Worm (Caenorhabditis elegans): Measurements from ENCODE around the gene memo-1.
A peak's percentile ranks its signal among the peaks of the same experiment; 100 is the strongest.

Gene memo-1

ce11 chrV:7854603-7855002 is 7.6 kb upstream of the memo-1 start, which contains the start of the genes C37C3.9 and C37C3.18 (continued):
- no peak for TF ChIP-seq ceh-30 (tag; optimal IDR thresholded peaks at IDR 0.05)
- no peak for TF ChIP-seq pax-1 (tag; optimal IDR thresholded peaks at IDR 0.05)
- TF ChIP-seq mec-3 (tag; optimal IDR thresholded peaks at IDR 0.05; ENCODE audit: borderline replicate concordance), result no peak
- TF ChIP-seq tbx-2 (tag; optimal IDR thresholded peaks at IDR 0.05), result peak; percentile 19

- TF ChIP-seq lim-6 (tag; optimal IDR thresholded peaks at IDR 0.05) (no peak), fax-1 (tag; optimal IDR thresholded peaks at IDR 0.05) (no peak), ceh-18 (tag; optimal IDR thresholded peaks at IDR 0.05) (no peak), K02D7.2 (tag; optimal IDR thresholded peaks at IDR 0.05) (no peak), sdc-2 (tag; optimal IDR thresholded peaks at IDR 0.05) (no peak), rnt-1 (tag; optimal IDR thresholded peaks at IDR 0.05) (no peak), lin-11 (tag; optimal IDR thresholded peaks at IDR 0.05) (no peak), elt-2 (tag; optimal IDR thresholded peaks at IDR 0.05) (no peak), unc-3 (GFP tag; conservative IDR thresholded peaks at IDR 0.05) (no peak), unc-3 (tag; optimal IDR thresholded peaks at IDR 0.05) (no peak), ceh-34 (tag; optimal IDR thresholded peaks at IDR 0.05) (no peak), mec-3 (tag; optimal IDR thresholded peaks at IDR 0.05; ENCODE audit: borderline replicate concordance) (no peak), syd-9 (tag; optimal IDR thresholded peaks at IDR 0.05) (no peak)
These were observed 6.9 kb upstream of the memo-1 start for ce11 chrV:7853900-7854299.

ce11 chrV:7852078-7852477 is 5.1 kb upstream of the memo-1 start:
- TF ChIP-seq dve-1 (tag; optimal IDR thresholded peaks at IDR 0.05) (no peak), unc-42 (tag; optimal IDR thresholded peaks at IDR 0.05) (no peak), unc-86 (tag; optimal IDR thresholded peaks at IDR 0.05) (no peak), tbx-2 (tag; optimal IDR thresholded peaks at IDR 0.05) (no peak), ref-2 (tag; optimal IDR thresholded peaks at IDR 0.05) (no peak), fax-1 (tag; optimal IDR thresholded peaks at IDR 0.05) (no peak), ama-1 (optimal IDR thresholded peaks at IDR 0.05) (no peak)

DNA sequence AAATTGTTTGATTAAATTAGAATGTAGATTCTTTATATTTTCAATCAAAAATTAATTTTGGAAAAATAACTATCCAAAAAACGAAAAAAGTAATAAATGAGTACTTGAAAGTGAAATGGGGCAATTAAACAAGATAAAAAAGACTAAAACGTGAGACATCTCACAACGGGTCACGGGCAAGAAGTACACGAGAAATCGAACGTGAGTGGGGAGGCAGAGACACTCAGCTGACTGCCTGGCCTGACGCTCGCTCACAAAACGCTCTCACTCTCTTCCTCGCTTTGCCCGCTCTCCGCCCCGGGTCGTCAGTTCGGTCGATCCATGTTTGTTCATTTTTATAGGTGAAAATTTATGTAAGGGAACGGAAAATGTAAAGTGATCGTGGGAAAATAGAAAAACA is 1.3 kb upstream of the memo-1 start:
- TF ChIP-seq mec-3 (tag; optimal IDR thresholded peaks at IDR 0.05; ENCODE audit: borderline replicate concordance) (no peak), ceh-14 (tag; optimal IDR thresholded peaks at IDR 0.05) (no peak), unc-42 (tag; optimal IDR thresholded peaks at IDR 0.05) (peak; percentile 5), nhr-11 (tag; optimal IDR thresholded peaks at IDR 0.05) (no peak), F13H6.1 (tag; optimal IDR thresholded peaks at IDR 0.05) (no peak), ceh-22 (tag; optimal IDR thresholded peaks at IDR 0.05) (no peak), hlh-30 (tag; optimal IDR thresholded peaks at IDR 0.05; ENCODE audit: insufficient read depth) (peak; percentile 72)

- no peak for TF ChIP-seq tbx-7 (tag; optimal IDR thresholded peaks at IDR 0.05)
- TF ChIP-seq unc-55 (GFP tag; optimal IDR thresholded peaks at IDR 0.05), result no peak
These were observed 716 bp upstream of the memo-1 start for ce11 chrV:7847687-7848086.

DNA sequence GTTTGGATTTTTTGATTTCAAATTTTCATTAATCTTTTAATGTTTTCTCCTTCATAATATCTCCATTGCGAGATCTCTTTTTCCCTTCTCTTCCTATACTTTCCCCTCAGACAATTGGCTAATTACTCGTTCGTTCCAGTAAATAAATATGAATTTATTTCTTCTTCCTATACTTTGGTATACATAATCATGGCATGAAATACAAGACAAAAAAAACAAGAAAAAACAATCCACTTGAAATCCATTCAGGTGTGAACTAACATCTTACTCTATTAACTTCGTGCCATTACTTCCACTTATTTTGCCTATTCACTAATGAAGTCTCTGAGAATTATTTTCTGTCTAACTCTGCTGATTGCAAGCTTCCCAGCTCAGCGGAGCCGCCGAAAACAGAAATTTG is 4.7 kb downstream of the memo-1 start, which contains the start of gene grd-8:
Gene grd-8, plus strand, starts transcription at position 301 of the 400 bp plus-strand sequence.
- TF ChIP-seq nfya-1 (tag; optimal IDR thresholded peaks at IDR 0.05) (no peak), sox-2 (GFP tag; IDR thresholded peaks at IDR 0.05) (no peak), fkh-10 (GFP tag; optimal IDR thresholded peaks at IDR 0.05) (no peak)

ce11 chrV:7839485-7839884 is 7.5 kb downstream of the memo-1 start, which contains the start of gene C37C3.12:
C37C3.12 (minus strand) TSS chrV:7839585.
- TF ChIP-seq K09A11.1 (tag; optimal IDR thresholded peaks at IDR 0.05; ENCODE audit: insufficient read depth) (no peak), ceh-14 (tag; optimal IDR thresholded peaks at IDR 0.05) (no peak), ceh-9 (tag; optimal IDR thresholded peaks at IDR 0.05) (no peak), C08G9.2 (tag; optimal IDR thresholded peaks at IDR 0.05) (no peak), ceh-19 (GFP tag; optimal IDR thresholded peaks at IDR 0.05) (no peak), unc-86 (tag; optimal IDR thresholded peaks at IDR 0.05) (no peak), pat-9 (tag; optimal IDR thresholded peaks at IDR 0.05) (no peak), pag-3 (tag; optimal IDR thresholded peaks at IDR 0.05; ENCODE audit: borderline replicate concordance) (no peak), madf-2 (tag; optimal IDR thresholded peaks at IDR 0.05) (no peak), nhr-232 (tag; optimal IDR thresholded peaks at IDR 0.05) (no peak), ztf-16 (tag; optimal IDR thresholded peaks at IDR 0.05) (no peak), ceh-6 (GFP tag; optimal IDR thresholded peaks at IDR 0.05) (no peak), T23F11.4 (GFP tag; optimal IDR thresholded peaks at IDR 0.05) (no peak), eyg-1 (tag; optimal IDR thresholded peaks at IDR 0.05) (no peak)
